Worm (Caenorhabditis elegans) whole organism, mixed stage, embryonic: ENCODE measurements around the gene tcc-1.

Source experiments
- ceh-83 ChIP-seq: fragments of 200-800 bp; sonication (Bioruptor generic); optimal IDR thresholded peaks from 2 replicates; lab custom pipeline; 2018; ENCODE audit warnings: mild to moderate bottlenecking, missing genetic modification characterization, missing compliant biosample characterization
- lin-13 ChIP-seq: fragments of 150-350 bp; optimal IDR thresholded peaks from 2 replicates; lab custom pipeline; 2014; ENCODE audit warnings: missing biosample characterization, missing genetic modification characterization
- lin-32 ChIP-seq: fragments of 200-800 bp; sonication (Bioruptor generic); optimal IDR thresholded peaks from 2 replicates; lab custom pipeline; 2018; ENCODE audit warnings: mild to moderate bottlenecking, missing genetic modification characterization, missing compliant biosample characterization
- nhr-12 ChIP-seq: fragments of 150-350 bp; optimal IDR thresholded peaks from 2 replicates; lab custom pipeline; 2014; ENCODE audit warnings: missing biosample characterization, missing genetic modification characterization
- nhr-2 ChIP-seq: fragments of 150-350 bp; optimal IDR thresholded peaks from 2 replicates; lab custom pipeline; 2014; ENCODE audit warnings: missing biosample characterization, missing genetic modification characterization
- nhr-237 ChIP-seq: fragments of 150-350 bp; optimal IDR thresholded peaks from 2 replicates; lab custom pipeline; 2014; ENCODE audit warnings: missing biosample characterization, missing genetic modification characterization
- nhr-76 ChIP-seq: sonication (generic microtip); optimal IDR thresholded peaks from 2 replicates; lab custom pipeline; 2017; ENCODE audit warnings: missing biosample characterization, missing genetic modification characterization
- pha-4 ChIP-seq: fragments of 150-350 bp; optimal IDR thresholded peaks from 2 replicates; lab custom pipeline; 2018; ENCODE audit warnings: missing biosample characterization, missing genetic modification reagents, missing genetic modification characterization

- TF ChIP-seq lin-32, result no peak
- no peak for TF ChIP-seq nhr-2 (tag; lab: Kevin White, UChicago)
- TF ChIP-seq pha-4 (tag; lab: Kevin White, UChicago), result no peak
- TF ChIP-seq nhr-12 (tag; lab: Kevin White, UChicago), result no peak
- no peak for TF ChIP-seq nhr-76 (tag; lab: Kevin White, UChicago)
- TF ChIP-seq lin-13, result no peak
- TF ChIP-seq nhr-237, result no peak
- no peak for TF ChIP-seq ceh-83
Observed at ce11 chrV:17828310-17828709, 27.5 kb downstream of the tcc-1 start, which contains the start of gene srh-304.
